Worm (Caenorhabditis elegans): Measurements from ENCODE around the gene C53A5.17.

DNA sequence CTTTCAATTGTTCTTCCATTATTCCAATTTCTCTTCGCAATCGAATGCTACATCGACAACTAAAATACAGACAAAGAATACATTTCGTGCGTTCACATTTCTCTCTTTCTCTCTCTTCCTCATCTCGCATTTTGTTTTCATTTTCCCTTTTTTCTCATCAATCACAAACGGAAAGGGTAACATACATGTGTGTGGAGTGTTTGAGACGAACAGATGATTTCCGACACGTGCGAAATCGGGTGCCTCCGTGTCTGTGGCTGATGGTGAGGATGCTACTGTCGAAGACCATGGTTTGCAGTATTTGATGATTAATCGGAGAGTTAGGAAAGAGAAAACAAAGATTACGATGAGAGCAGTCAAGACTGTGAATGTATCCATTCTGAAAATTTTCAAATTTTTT is 10.2 kb downstream of the C53A5.17 start, which contains the start of gene R02D5.9:
- TF ChIP-seq pha-4 (tag; optimal IDR thresholded peaks at IDR 0.05) (no peak), blmp-1 (tag; optimal IDR thresholded peaks at IDR 0.05) (no peak)
